Fruit fly (Drosophila melanogaster) whole organism, embryonic: ENCODE measurements around the gene Arpc5.

Source experiments
- ATbp ChIP-seq: fragments of 200-800 bp; sonication (Bioruptor generic); optimal IDR thresholded peaks from 2 replicates; lab custom pipeline; 2017; ENCODE audit warnings: missing biosample characterization, mild to moderate bottlenecking, missing genetic modification characterization, missing genetic modification reagents
- Adf1 ChIP-seq: fragments of 200-800 bp; sonication (Bioruptor generic); IDR thresholded peaks from 2 replicates; pipeline ENCODE4 v1.3.6; 2022; ENCODE audit warnings: missing biosample characterization, missing genetic modification characterization
- Antp ChIP-seq: fragments of 200-800 bp; sonication (Bioruptor generic); optimal IDR thresholded peaks from 3 replicates; lab custom pipeline; 2016; ENCODE audit warnings: missing biosample characterization, missing genetic modification characterization
- B-H1 ChIP-seq: fragments of 200-800 bp; sonication (Bioruptor generic); IDR thresholded peaks from 3 replicates; pipeline ENCODE4 v1.3.6; 2022; ENCODE audit warnings: missing biosample characterization, missing genetic modification characterization
- Bdp1 ChIP-seq: fragments of 200-800 bp; sonication (Bioruptor generic); optimal IDR thresholded peaks from 3 replicates; lab custom pipeline; 2016; ENCODE audit warnings: missing biosample characterization, missing genetic modification characterization
- CG12744 ChIP-seq: fragments of 200-800 bp; sonication (Bioruptor generic); optimal IDR thresholded peaks from 2 replicates; lab custom pipeline; 2016; ENCODE audit warnings: missing biosample characterization, missing genetic modification characterization
- CG13287 ChIP-seq: fragments of 200-800 bp; sonication (Bioruptor generic); IDR thresholded peaks from 2 replicates; pipeline ENCODE4 v1.3.6; 2022; ENCODE audit warnings: missing biosample characterization, missing genetic modification characterization; ENCODE audit not compliant: partially characterized antibody
- CG13624 ChIP-seq: fragments of 200-800 bp; sonication (Bioruptor generic); optimal IDR thresholded peaks from 2 replicates; lab custom pipeline; 2016; ENCODE audit warnings: missing biosample characterization, missing genetic modification characterization
- CG14860 ChIP-seq: fragments of 200-800 bp; sonication (Bioruptor generic); IDR thresholded peaks from 3 replicates; pipeline ENCODE4 v1.3.6; 2022; ENCODE audit warnings: missing biosample characterization, missing genetic modification characterization; ENCODE audit not compliant: partially characterized antibody
- CG15479 ChIP-seq: fragments of 200-800 bp; sonication (Bioruptor generic); optimal IDR thresholded peaks from 3 replicates; lab custom pipeline; 2019; ENCODE audit warnings: missing biosample characterization, mild to moderate bottlenecking, missing genetic modification characterization, moderate library complexity
- CG16815 ChIP-seq: fragments of 200-800 bp; sonication (Bioruptor generic); optimal IDR thresholded peaks from 3 replicates; lab custom pipeline; 2017; ENCODE audit warnings: missing biosample characterization, mild to moderate bottlenecking, missing genetic modification characterization
- CG30403 ChIP-seq: fragments of 200-800 bp; sonication (Bioruptor generic); optimal IDR thresholded peaks from 3 replicates; lab custom pipeline; 2016; ENCODE audit warnings: missing biosample characterization, missing genetic modification characterization
- CG3163 ChIP-seq: fragments of 200-800 bp; sonication (Bioruptor generic); optimal IDR thresholded peaks from 3 replicates; lab custom pipeline; 2016; ENCODE audit warnings: missing biosample characterization, missing genetic modification characterization
- CG34422 ChIP-seq: fragments of 200-800 bp; sonication (Bioruptor generic); IDR thresholded peaks from 3 replicates; pipeline ENCODE4 v1.3.6; 2022; ENCODE audit warnings: missing biosample characterization, missing genetic modification characterization
- CG4404 ChIP-seq: fragments of 200-800 bp; sonication (Bioruptor generic); IDR thresholded peaks from 2 replicates; pipeline ENCODE4 v1.3.6; 2022; ENCODE audit warnings: missing biosample characterization, missing genetic modification characterization
- CG5245 ChIP-seq: fragments of 200-800 bp; sonication (Bioruptor generic); optimal IDR thresholded peaks from 3 replicates; lab custom pipeline; 2016; ENCODE audit warnings: missing biosample characterization, missing genetic modification characterization
- CG6854 ChIP-seq: fragments of 200-800 bp; sonication (Bioruptor generic); optimal IDR thresholded peaks from 3 replicates; lab custom pipeline; 2017; ENCODE audit warnings: missing biosample characterization, mild to moderate bottlenecking, missing genetic modification characterization
- CG7963 ChIP-seq: fragments of 200-800 bp; sonication (Bioruptor generic); IDR thresholded peaks from 3 replicates; pipeline ENCODE4 v1.3.6; 2022; ENCODE audit warnings: missing biosample characterization, missing genetic modification characterization; ENCODE audit not compliant: partially characterized antibody
- Elba2 ChIP-seq: fragments of 200-800 bp; sonication (Bioruptor generic); optimal IDR thresholded peaks from 3 replicates; lab custom pipeline; 2016; ENCODE audit warnings: missing biosample characterization, missing genetic modification characterization
- Hey ChIP-seq: fragments of 200-800 bp; sonication (Bioruptor generic); optimal IDR thresholded peaks from 3 replicates; lab custom pipeline; 2018; ENCODE audit warnings: missing biosample characterization, mild to moderate bottlenecking, missing genetic modification characterization
- Hmx ChIP-seq: fragments of 200-800 bp; sonication (Bioruptor generic); optimal IDR thresholded peaks from 2 replicates; lab custom pipeline; 2016; ENCODE audit warnings: missing biosample characterization, missing genetic modification characterization
- Hr78 ChIP-seq, 2 experiments: fragments of 200-800 bp in 1 of 2; fragments of >200 bp in 1 of 2; sonication (Bioruptor generic) in 1 of 2; optimal IDR thresholded peaks; 2 replicates each; lab custom pipeline; 2017 to 2019; ENCODE audit warnings: missing biosample characterization in 2 of 2, missing genetic modification characterization in 2 of 2, mild to moderate bottlenecking in 1 of 2, moderate library complexity in 1 of 2
- MBD-R2 ChIP-seq: fragments of 200-800 bp; sonication (Bioruptor generic); IDR thresholded peaks from 2 replicates; pipeline ENCODE4 v1.3.6; 2022; ENCODE audit warnings: missing biosample characterization, missing genetic modification characterization
- NC2β ChIP-seq: fragments of 200-800 bp; sonication (Bioruptor generic); optimal IDR thresholded peaks from 2 replicates; lab custom pipeline; 2016; ENCODE audit warnings: missing biosample characterization, missing genetic modification characterization
- Stat92E ChIP-seq, 3 experiments: fragments of >200 bp in 2 of 3; fragments of 200-800 bp in 1 of 3; sonication (Bioruptor generic) in 1 of 3; optimal IDR thresholded peaks; 2 replicates each; lab custom pipeline; 2017 to 2019; ENCODE audit warnings: missing biosample characterization in 3 of 3, missing genetic modification characterization in 3 of 3, mild to moderate bottlenecking in 1 of 3, moderate library complexity in 1 of 3
- az2 ChIP-seq: fragments of 200-800 bp; sonication (Bioruptor generic); optimal IDR thresholded peaks from 3 replicates; lab custom pipeline; 2016; ENCODE audit warnings: missing biosample characterization, missing genetic modification characterization
- bsh ChIP-seq, 2 experiments: fragments of 200-800 bp; sonication (Bioruptor generic); optimal IDR thresholded peaks; 2 replicates each; lab custom pipeline; 2017 to 2018; ENCODE audit warnings: mild to moderate bottlenecking in 2 of 2, missing biosample characterization in 2 of 2, missing genetic modification characterization in 2 of 2, moderate library complexity in 1 of 2
- cato ChIP-seq: fragments of 200-800 bp; sonication (Bioruptor generic); optimal IDR thresholded peaks from 2 replicates; lab custom pipeline; 2016; ENCODE audit warnings: missing biosample characterization, missing genetic modification characterization, borderline replicate concordance
- crp ChIP-seq, 2 experiments: fragments of 200-800 bp; sonication (Bioruptor generic); optimal IDR thresholded peaks; 2 replicates in 1 of 2; 3 replicates in 1 of 2; lab custom pipeline; 2017; ENCODE audit warnings: missing biosample characterization in 2 of 2, missing genetic modification characterization in 2 of 2, mild to moderate bottlenecking in 1 of 2, moderate library complexity in 1 of 2
- dmrt11E ChIP-seq: fragments of 200-800 bp; sonication (Bioruptor generic); optimal IDR thresholded peaks from 3 replicates; lab custom pipeline; 2018; ENCODE audit warnings: missing biosample characterization, mild to moderate bottlenecking, missing genetic modification characterization, moderate library complexity
- ewg ChIP-seq: fragments of 200-800 bp; sonication (Bioruptor generic); optimal IDR thresholded peaks from 3 replicates; lab custom pipeline; 2017; ENCODE audit warnings: mild to moderate bottlenecking, missing biosample characterization, missing genetic modification reagents, missing genetic modification characterization
- gcm ChIP-seq: fragments of 200-800 bp; sonication (Bioruptor generic); optimal IDR thresholded peaks from 2 replicates; lab custom pipeline; 2019; ENCODE audit warnings: missing biosample characterization, mild to moderate bottlenecking, missing genetic modification characterization, moderate library complexity
- hb ChIP-seq: fragments of 200-800 bp; sonication (Bioruptor generic); IDR thresholded peaks from 3 replicates; pipeline ENCODE4 v1.3.6; 2022; ENCODE audit warnings: missing biosample characterization, missing genetic modification characterization; ENCODE audit not compliant: partially characterized antibody
- insv ChIP-seq, 2 experiments: fragments of 200-800 bp; sonication (Bioruptor generic); optimal IDR thresholded peaks; 3 replicates each; lab custom pipeline; 2016 to 2018; ENCODE audit warnings: missing biosample characterization in 2 of 2, missing genetic modification characterization in 2 of 2
- kah ChIP-seq: fragments of 200-800 bp; sonication (Bioruptor generic); optimal IDR thresholded peaks from 2 replicates; lab custom pipeline; 2018; ENCODE audit warnings: missing biosample characterization, mild to moderate bottlenecking, missing genetic modification characterization
- ken ChIP-seq: fragments of 200-800 bp; sonication (Bioruptor generic); IDR thresholded peaks from 3 replicates; pipeline ENCODE4 v1.3.6; 2022; ENCODE audit warnings: missing biosample characterization, missing genetic modification characterization
- klu ChIP-seq: fragments of 200-800 bp; sonication (Bioruptor generic); IDR thresholded peaks from 2 replicates; pipeline ENCODE4 v1.3.6; 2022; ENCODE audit warnings: missing biosample characterization, missing genetic modification characterization
- lbe ChIP-seq: fragments of 200-800 bp; sonication (Bioruptor generic); optimal IDR thresholded peaks from 2 replicates; lab custom pipeline; 2016; ENCODE audit warnings: missing biosample characterization, mild to moderate bottlenecking, missing genetic modification characterization
- nerfin-2 ChIP-seq: fragments of 200-800 bp; sonication (Bioruptor generic); IDR thresholded peaks from 2 replicates; pipeline ENCODE4 v1.3.6; 2022; ENCODE audit warnings: missing biosample characterization, missing genetic modification characterization; ENCODE audit not compliant: partially characterized antibody
- pita ChIP-seq: fragments of 200-800 bp; sonication (Bioruptor generic); optimal IDR thresholded peaks from 2 replicates; lab custom pipeline; 2017; ENCODE audit warnings: missing biosample characterization, mild to moderate bottlenecking, missing genetic modification characterization
- pum ChIP-seq: fragments of 200-800 bp; sonication (Bioruptor generic); optimal IDR thresholded peaks from 2 replicates; lab custom pipeline; 2016; ENCODE audit warnings: missing biosample characterization, missing genetic modification characterization
- rib ChIP-seq: fragments of 200-800 bp; sonication (Bioruptor generic); IDR thresholded peaks from 2 replicates; pipeline ENCODE4 v1.3.6; 2022; ENCODE audit warnings: missing biosample characterization, missing genetic modification characterization
- stwl ChIP-seq: fragments of 200-800 bp; sonication (Bioruptor generic); optimal IDR thresholded peaks from 3 replicates; lab custom pipeline; 2018; ENCODE audit warnings: missing biosample characterization, mild to moderate bottlenecking, missing genetic modification characterization, moderate library complexity
- trem ChIP-seq: fragments of 200-800 bp; optimal IDR thresholded peaks from 3 replicates; lab custom pipeline; 2019; ENCODE audit warnings: missing biosample characterization, mild to moderate bottlenecking, missing genetic modification characterization, moderate library complexity
- ttk ChIP-seq: fragments of 200-800 bp; sonication (Bioruptor generic); IDR thresholded peaks from 2 replicates; pipeline ENCODE4 v2.1.2; 2022; ENCODE audit warnings: missing biosample characterization, missing genetic modification characterization
- vnd ChIP-seq: fragments of 200-800 bp; sonication (Bioruptor generic); IDR thresholded peaks from 3 replicates; pipeline ENCODE4 v1.3.6; 2022; ENCODE audit warnings: missing biosample characterization, missing genetic modification characterization; ENCODE audit not compliant: partially characterized antibody
- wor ChIP-seq: fragments of 200-800 bp; sonication (Bioruptor generic); IDR thresholded peaks from 2 replicates; pipeline ENCODE4 v1.3.6; 2022; ENCODE audit warnings: missing biosample characterization, missing genetic modification characterization
- z ChIP-seq: fragments of 200-800 bp; sonication (Bioruptor generic); IDR thresholded peaks from 3 replicates; pipeline ENCODE4 v1.3.6; 2022; ENCODE audit warnings: missing biosample characterization, missing genetic modification characterization

Arpc5 gene

dm6 chr2L:2576565-2577360 is 3.3 kb upstream of the Arpc5 start, which contains the start of gene insv (continued):
- peak; percentile 54 for TF ChIP-seq stwl
- TF ChIP-seq CG7963 (GFP tag; lab: Robert Waterston, UW): no peak
- peak; percentile 25 to 99 for TF ChIP-seq insv (GFP tag; optimal IDR thresholded peaks at IDR 0.05; lab: Kevin White, UChicago)
- no peak for TF ChIP-seq Antp (GFP tag; lab: Kevin White, UChicago)
- no peak for TF ChIP-seq B-H1 (GFP tag; lab: Robert Waterston, UW)
- TF ChIP-seq CG16815 (GFP tag; lab: Kevin White, UChicago): no peak
- TF ChIP-seq CG34422 (GFP tag; lab: Robert Waterston, UW): no peak
- TF ChIP-seq NC2β: no peak
- TF ChIP-seq CG13624 (GFP tag; lab: Kevin White, UChicago): no peak
- no peak for TF ChIP-seq wor
- no peak for TF ChIP-seq CG3163 (GFP tag; lab: Kevin White, UChicago)
- TF ChIP-seq pum (GFP tag; lab: Kevin White, UChicago): no peak
- TF ChIP-seq crp (GFP tag; optimal IDR thresholded peaks at IDR 0.05; lab: Kevin White, UChicago): no peak
- TF ChIP-seq CG14860 (GFP tag; lab: Robert Waterston, UW): no peak
- no peak for TF ChIP-seq CG4404 (GFP tag; lab: Robert Waterston, UW)
- peak; percentile 42; the same call in 1 of the 3 replicates for TF ChIP-seq vnd (GFP tag; lab: Robert Waterston, UW)
- no peak for TF ChIP-seq rib (GFP tag; lab: Robert Waterston, UW)
- TF ChIP-seq CG5245 (GFP tag; lab: Kevin White, UChicago): no peak
- TF ChIP-seq hb (GFP tag; lab: Robert Waterston, UW): 0 out of 3 replicates have a peak, but pooled peaks have one; percentile 52
- TF ChIP-seq Elba2 (GFP tag; lab: Kevin White, UChicago): peak; percentile 44
- TF ChIP-seq nerfin-2: 0 out of 2 replicates have a peak, but pooled peaks have one; percentile 37
- no peak for TF ChIP-seq Hmx
- TF ChIP-seq ttk: no peak
- TF ChIP-seq CG30403 (GFP tag; lab: Kevin White, UChicago): peak; percentile 5
- TF ChIP-seq ewg: peak; percentile 67
- peak; percentile 1 for TF ChIP-seq az2
- no peak for TF ChIP-seq klu (GFP tag; lab: Robert Waterston, UW)
- TF ChIP-seq ken (GFP tag; lab: Robert Waterston, UW): no peak
- TF ChIP-seq CG13287: peak; percentile 75
- no peak for TF ChIP-seq gcm
- TF ChIP-seq CG15479 (GFP tag; lab: Kevin White, UChicago): peak; percentile 9
- peak; percentile 44 for TF ChIP-seq MBD-R2 (GFP tag; lab: Robert Waterston, UW)
- no peak for TF ChIP-seq cato (GFP tag; lab: Kevin White, UChicago)
- no peak for TF ChIP-seq Hey (tag; lab: Kevin White, UChicago)
- TF ChIP-seq dmrt11E (tag; lab: Kevin White, UChicago): peak; percentile 16
- TF ChIP-seq Stat92E (GFP tag; optimal IDR thresholded peaks at IDR 0.05; lab: Kevin White, UChicago): no peak
- no peak for TF ChIP-seq pita
- no peak for TF ChIP-seq ATbp (GFP tag; lab: Kevin White, UChicago)
- peak; percentile 39; the same call in 1 of the 3 replicates for TF ChIP-seq z (GFP tag; lab: Robert Waterston, UW)
- TF ChIP-seq Adf1 (GFP tag; lab: Robert Waterston, UW): no peak
- no peak for TF ChIP-seq CG6854 (GFP tag; lab: Kevin White, UChicago)
- TF ChIP-seq trem (tag; lab: Kevin White, UChicago): no peak
- no peak for TF ChIP-seq lbe
- no peak for TF ChIP-seq Bdp1 (GFP tag; lab: Kevin White, UChicago)
- TF ChIP-seq CG12744 (GFP tag; lab: Kevin White, UChicago): no peak
- TF ChIP-seq bsh (GFP tag; optimal IDR thresholded peaks at IDR 0.05; lab: Kevin White, UChicago): no peak
- TF ChIP-seq Hr78 (GFP tag; optimal IDR thresholded peaks at IDR 0.05; lab: Kevin White, UChicago): no peak
- peak; percentile 76 for TF ChIP-seq kah
